Fruit fly (Drosophila melanogaster): ENCODE results near the gene tgo.

Gene tgo

dm6 chr3R:8992928-8993579 lies 26.8 kb downstream of the tgo start, which contains the start of gene CG11975:
CG11975 (plus strand) TSS chr3R:8993253.
- TF ChIP-seq pan (optimal IDR thresholded peaks at IDR 0.05) (no peak), psq (optimal IDR thresholded peaks at IDR 0.05) (no peak), usp (GFP tag; optimal IDR thresholded peaks at IDR 0.05) (no peak), Dll (optimal IDR thresholded peaks at IDR 0.05) (no peak), EcR (GFP tag; optimal IDR thresholded peaks at IDR 0.05) (no peak), CG8478 (optimal IDR thresholded peaks at IDR 0.05) (no peak)

dm6 chr3R:8984602-8985074 lies 35.2 kb downstream of the tgo start, which contains the start of gene CG11970:
CG11970 (plus strand) TSS chr3R:8984718.
- TF ChIP-seq EcR (GFP tag; optimal IDR thresholded peaks at IDR 0.05) (no peak), usp (GFP tag; optimal IDR thresholded peaks at IDR 0.05) (no peak), pan (optimal IDR thresholded peaks at IDR 0.05) (no peak), Dll (optimal IDR thresholded peaks at IDR 0.05) (no peak), psq (optimal IDR thresholded peaks at IDR 0.05) (no peak), CG8478 (optimal IDR thresholded peaks at IDR 0.05) (no peak)

- no peak for TF ChIP-seq CG8478 (optimal IDR thresholded peaks at IDR 0.05)
- no peak for TF ChIP-seq psq (optimal IDR thresholded peaks at IDR 0.05)
- no peak for TF ChIP-seq usp (GFP tag; optimal IDR thresholded peaks at IDR 0.05)
- TF ChIP-seq pan (optimal IDR thresholded peaks at IDR 0.05) = no peak
- no peak for TF ChIP-seq EcR (GFP tag; optimal IDR thresholded peaks at IDR 0.05)
- no peak for TF ChIP-seq Dll (optimal IDR thresholded peaks at IDR 0.05)
Observed at dm6 chr3R:8984141-8984540, 35.7 kb downstream of the tgo start, which contains the start of gene RagA-B. RagA-B (minus strand) TSS chr3R:8984315.

- TF ChIP-seq CG8478 (optimal IDR thresholded peaks at IDR 0.05) = no peak
- TF ChIP-seq pan (optimal IDR thresholded peaks at IDR 0.05) = no peak
- no peak for TF ChIP-seq EcR (GFP tag; optimal IDR thresholded peaks at IDR 0.05)
- TF ChIP-seq usp (GFP tag; optimal IDR thresholded peaks at IDR 0.05) = no peak
- no peak for TF ChIP-seq Dll (optimal IDR thresholded peaks at IDR 0.05)
- no peak for TF ChIP-seq psq (optimal IDR thresholded peaks at IDR 0.05)
Observed at dm6 chr3R:8981209-8981996, 38.4 kb downstream of the tgo start.

- no peak for TF ChIP-seq EcR (GFP tag; optimal IDR thresholded peaks at IDR 0.05)
- TF ChIP-seq pan (optimal IDR thresholded peaks at IDR 0.05) = no peak
- no peak for TF ChIP-seq Dll (optimal IDR thresholded peaks at IDR 0.05)
- no peak for TF ChIP-seq CG8478 (optimal IDR thresholded peaks at IDR 0.05)
- no peak for TF ChIP-seq psq (optimal IDR thresholded peaks at IDR 0.05)
- TF ChIP-seq usp (GFP tag; optimal IDR thresholded peaks at IDR 0.05) = no peak
Observed at dm6 chr3R:8980776-8981165, 39.1 kb downstream of the tgo start, which contains the start of gene CAHbeta. CAHbeta (plus strand) TSS chr3R:8980860.

dm6 chr3R:8979850-8980775 lies 39.7 kb downstream of the tgo start:
- TF ChIP-seq usp (GFP tag; optimal IDR thresholded peaks at IDR 0.05) (no peak), psq (optimal IDR thresholded peaks at IDR 0.05) (no peak), Dll (optimal IDR thresholded peaks at IDR 0.05) (no peak), CG8478 (optimal IDR thresholded peaks at IDR 0.05) (no peak), pan (optimal IDR thresholded peaks at IDR 0.05) (no peak), EcR (GFP tag; optimal IDR thresholded peaks at IDR 0.05) (no peak)

dm6 chr3R:8978768-8979167 lies 41.1 kb downstream of the tgo start:
- TF ChIP-seq psq (optimal IDR thresholded peaks at IDR 0.05) = no peak
- TF ChIP-seq pan (optimal IDR thresholded peaks at IDR 0.05) = no peak
- no peak for TF ChIP-seq usp (GFP tag; optimal IDR thresholded peaks at IDR 0.05)
- TF ChIP-seq Dll (optimal IDR thresholded peaks at IDR 0.05) = no peak
- TF ChIP-seq EcR (GFP tag; optimal IDR thresholded peaks at IDR 0.05) = no peak
- no peak for TF ChIP-seq CG8478 (optimal IDR thresholded peaks at IDR 0.05)

dm6 chr3R:8976073-8976593 lies 43.7 kb downstream of the tgo start:
- no peak for TF ChIP-seq pan (optimal IDR thresholded peaks at IDR 0.05)

dm6 chr3R:8971794-8972193 lies 48.0 kb downstream of the tgo start:
- no peak for TF ChIP-seq CG8478 (optimal IDR thresholded peaks at IDR 0.05)
- TF ChIP-seq Dll (optimal IDR thresholded peaks at IDR 0.05) = peak; percentile 40

dm6 chr3R:8970707-8971106 lies 49.1 kb downstream of the tgo start:
- no peak for TF ChIP-seq Dll (optimal IDR thresholded peaks at IDR 0.05)

dm6 chr3R:8969926-8970306 lies 49.9 kb downstream of the tgo start:
- TF ChIP-seq pan (optimal IDR thresholded peaks at IDR 0.05) = no peak

Data from whole organism.